Fruit fly (Drosophila melanogaster) whole organism, embryonic: ENCODE data around the gene in.

Experiments
- Atf-2 ChIP-seq: fragments of 200-800 bp; sonication (Bioruptor generic); optimal IDR thresholded peaks from 2 replicates; lab custom pipeline; 2016; ENCODE audit warnings: missing biosample characterization, missing genetic modification characterization
- C15 ChIP-seq: fragments of 200-800 bp; sonication (Bioruptor generic); IDR thresholded peaks from 3 replicates; pipeline ENCODE4 v1.3.6; 2022; ENCODE audit warnings: missing biosample characterization, missing genetic modification characterization
- CG10209 ChIP-seq: fragments of 200-800 bp; sonication (Bioruptor generic); optimal IDR thresholded peaks from 3 replicates; lab custom pipeline; 2017; ENCODE audit warnings: missing biosample characterization, mild to moderate bottlenecking, missing genetic modification characterization, missing genetic modification reagents
- CG10274 ChIP-seq: fragments of 200-800 bp; sonication (Bioruptor generic); optimal IDR thresholded peaks from 3 replicates; lab custom pipeline; 2017; ENCODE audit warnings: missing biosample characterization, mild to moderate bottlenecking, missing genetic modification characterization
- CG10565 ChIP-seq: fragments of 200-800 bp; sonication (Bioruptor generic); optimal IDR thresholded peaks from 3 replicates; lab custom pipeline; 2016; ENCODE audit warnings: missing biosample characterization, mild to moderate bottlenecking, missing genetic modification characterization
- CG10959 ChIP-seq: fragments of 200-800 bp; sonication (Bioruptor generic); IDR thresholded peaks from 2 replicates; pipeline ENCODE4 v1.3.6; 2022; ENCODE audit warnings: missing biosample characterization, missing genetic modification characterization
- CG15479 ChIP-seq: fragments of 200-800 bp; sonication (Bioruptor generic); optimal IDR thresholded peaks from 3 replicates; lab custom pipeline; 2019; ENCODE audit warnings: missing biosample characterization, mild to moderate bottlenecking, missing genetic modification characterization, moderate library complexity
- CG17361 ChIP-seq: fragments of 200-800 bp; sonication (Bioruptor generic); IDR thresholded peaks from 3 replicates; pipeline ENCODE4 v1.3.6; 2022; ENCODE audit warnings: missing biosample characterization, missing genetic modification characterization
- CG17612 ChIP-seq: fragments of 200-800 bp; sonication (Bioruptor generic); IDR thresholded peaks from 2 replicates; pipeline ENCODE4 v1.3.6; 2022; ENCODE audit warnings: missing biosample characterization, missing genetic modification characterization
- CG2889 ChIP-seq: fragments of 200-800 bp; sonication (Bioruptor generic); IDR thresholded peaks from 3 replicates; pipeline ENCODE4 v1.3.6; 2022; ENCODE audit warnings: missing biosample characterization, missing genetic modification characterization
- CG31388 ChIP-seq: fragments of 200-800 bp; sonication (Bioruptor generic); optimal IDR thresholded peaks from 2 replicates; lab custom pipeline; 2016; ENCODE audit warnings: missing biosample characterization, missing genetic modification characterization
- CG3407 ChIP-seq: fragments of 200-800 bp; sonication (Bioruptor generic); optimal IDR thresholded peaks from 2 replicates; lab custom pipeline; 2018; ENCODE audit warnings: missing biosample characterization, mild to moderate bottlenecking, missing genetic modification characterization
- CG3995 ChIP-seq: fragments of 200-800 bp; sonication (Bioruptor generic); optimal IDR thresholded peaks from 3 replicates; lab custom pipeline; 2016; ENCODE audit warnings: missing biosample characterization, missing genetic modification characterization
- CG4360 ChIP-seq: fragments of 200-800 bp; sonication (Bioruptor generic); IDR thresholded peaks from 2 replicates; pipeline ENCODE4 v1.3.6; 2022; ENCODE audit warnings: missing biosample characterization, missing genetic modification characterization
- CG6813 ChIP-seq: fragments of 200-800 bp; sonication (Bioruptor generic); optimal IDR thresholded peaks from 2 replicates; lab custom pipeline; 2017; ENCODE audit warnings: missing biosample characterization, missing genetic modification characterization, mild to moderate bottlenecking, moderate library complexity, missing genetic modification reagents
- CG7786 ChIP-seq: fragments of 200-800 bp; sonication (Bioruptor generic); optimal IDR thresholded peaks from 2 replicates; lab custom pipeline; 2016; ENCODE audit warnings: missing biosample characterization, missing genetic modification characterization
- CG8478 ChIP-seq: fragments of >200 bp; optimal IDR thresholded peaks from 2 replicates; lab custom pipeline; 2018
- CG9215 ChIP-seq: fragments of 200-800 bp; sonication (Bioruptor generic); IDR thresholded peaks from 2 replicates; pipeline ENCODE4 v1.3.6; 2022; ENCODE audit warnings: missing biosample characterization, missing genetic modification characterization
- CG9932 ChIP-seq: fragments of 200-800 bp; sonication (Bioruptor generic); IDR thresholded peaks from 2 replicates; pipeline ENCODE4 v1.3.6; 2022; ENCODE audit warnings: missing biosample characterization, missing genetic modification characterization
- CTCF ChIP-seq: fragments of 200-800 bp; sonication (Bioruptor generic); optimal IDR thresholded peaks from 2 replicates; lab custom pipeline; 2017; ENCODE audit warnings: missing biosample characterization, mild to moderate bottlenecking, missing genetic modification characterization, moderate library complexity
- CrebB ChIP-seq: fragments of 200-800 bp; sonication (Bioruptor generic); optimal IDR thresholded peaks from 3 replicates; lab custom pipeline; 2018; ENCODE audit warnings: missing biosample characterization, mild to moderate bottlenecking, missing genetic modification characterization
- Drgx ChIP-seq: fragments of 200-800 bp; sonication (Bioruptor generic); IDR thresholded peaks from 2 replicates; pipeline ENCODE4 v1.3.6; 2022; ENCODE audit warnings: missing biosample characterization, missing genetic modification characterization
- Gsc ChIP-seq: fragments of 200-800 bp; sonication (Bioruptor generic); IDR thresholded peaks from 2 replicates; pipeline ENCODE4 v1.3.6; 2022; ENCODE audit warnings: missing biosample characterization, missing genetic modification characterization
- HLH3B ChIP-seq: fragments of 200-800 bp; sonication (Bioruptor generic); IDR thresholded peaks from 2 replicates; pipeline ENCODE4 v1.3.6; 2022; ENCODE audit warnings: missing biosample characterization, missing genetic modification characterization
- Jarid2 ChIP-seq: fragments of 200-800 bp; sonication (Bioruptor generic); optimal IDR thresholded peaks from 3 replicates; lab custom pipeline; 2017; ENCODE audit warnings: mild to moderate bottlenecking, missing biosample characterization, missing genetic modification reagents, missing genetic modification characterization
- Mrtf ChIP-seq: fragments of 200-800 bp; sonication (Bioruptor generic); IDR thresholded peaks from 3 replicates; pipeline ENCODE4 v1.3.6; 2022; ENCODE audit warnings: missing biosample characterization, missing genetic modification characterization
- Neu2 ChIP-seq: fragments of 200-800 bp; sonication (Bioruptor generic); optimal IDR thresholded peaks from 3 replicates; lab custom pipeline; 2016; ENCODE audit warnings: missing biosample characterization, missing genetic modification characterization, borderline replicate concordance
- NfI ChIP-seq: fragments of 200-800 bp; sonication (Bioruptor generic); optimal IDR thresholded peaks from 3 replicates; lab custom pipeline; 2018; ENCODE audit warnings: missing biosample characterization, mild to moderate bottlenecking, missing genetic modification characterization, moderate library complexity
- Rfx ChIP-seq: fragments of 200-800 bp; sonication (Bioruptor generic); IDR thresholded peaks from 2 replicates; pipeline ENCODE4 v1.3.6; 2022; ENCODE audit warnings: missing biosample characterization, missing genetic modification characterization
- Scr ChIP-seq: fragments of 200-800 bp; sonication (Bioruptor generic); IDR thresholded peaks from 2 replicates; pipeline ENCODE4 v1.3.6; 2022; ENCODE audit warnings: missing biosample characterization, missing genetic modification characterization; ENCODE audit not compliant: partially characterized antibody
- ato ChIP-seq: fragments of 200-800 bp; sonication (Bioruptor generic); IDR thresholded peaks from 2 replicates; pipeline ENCODE4 v1.3.6; 2022; ENCODE audit warnings: missing biosample characterization, missing genetic modification characterization; ENCODE audit not compliant: partially characterized antibody
- chm ChIP-seq: fragments of 200-800 bp; sonication (Bioruptor generic); IDR thresholded peaks from 2 replicates; pipeline ENCODE4 v1.3.6; 2022; ENCODE audit warnings: missing biosample characterization, missing genetic modification characterization
- ci ChIP-seq: fragments of 200-800 bp; sonication (Bioruptor generic); IDR thresholded peaks from 3 replicates; pipeline ENCODE4 v1.3.6; 2022; ENCODE audit warnings: missing biosample characterization, missing genetic modification characterization
- exex ChIP-seq: fragments of 200-800 bp; sonication (Bioruptor generic); optimal IDR thresholded peaks from 4 replicates; lab custom pipeline; 2018; ENCODE audit warnings: missing biosample characterization, mild to moderate bottlenecking, missing genetic modification characterization, moderate library complexity
- kni ChIP-seq: fragments of 200-800 bp; sonication (Bioruptor generic); optimal IDR thresholded peaks from 3 replicates; lab custom pipeline; 2017; ENCODE audit warnings: mild to moderate bottlenecking, missing biosample characterization, missing genetic modification reagents, missing genetic modification characterization
- lilli ChIP-seq: fragments of 200-800 bp; sonication (Bioruptor generic); optimal IDR thresholded peaks from 3 replicates; lab custom pipeline; 2016; ENCODE audit warnings: missing biosample characterization, missing genetic modification characterization
- mirr ChIP-seq: fragments of 200-800 bp; sonication (Bioruptor generic); optimal IDR thresholded peaks from 3 replicates; lab custom pipeline; 2018; ENCODE audit warnings: missing biosample characterization, mild to moderate bottlenecking, missing genetic modification characterization
- oc ChIP-seq: fragments of 200-800 bp; sonication (Bioruptor generic); optimal IDR thresholded peaks from 2 replicates; lab custom pipeline; 2018; ENCODE audit warnings: missing biosample characterization, mild to moderate bottlenecking, missing genetic modification characterization, moderate library complexity
- pros ChIP-seq: fragments of 200-800 bp; sonication (Bioruptor generic); optimal IDR thresholded peaks from 3 replicates; lab custom pipeline; 2019; ENCODE audit warnings: missing biosample characterization, mild to moderate bottlenecking, missing genetic modification characterization, moderate library complexity
- psq ChIP-seq: fragments of 200-800 bp; sonication (Bioruptor generic); optimal IDR thresholded peaks from 2 replicates; lab custom pipeline; 2017; ENCODE audit warnings: missing biosample characterization, missing genetic modification characterization
- sc ChIP-seq, 3 experiments: fragments of >200 bp in 2 of 3; fragments of 200-800 bp in 1 of 3; sonication (Bioruptor generic) in 1 of 3; optimal IDR thresholded peaks; 2 replicates in 2 of 3; 3 replicates in 1 of 3; lab custom pipeline; 2017; ENCODE audit warnings: mild to moderate bottlenecking in 1 of 3, missing biosample characterization in 1 of 3, missing genetic modification characterization in 1 of 3, missing genetic modification reagents in 1 of 3
- sd ChIP-seq: fragments of 200-800 bp; sonication (Bioruptor generic); optimal IDR thresholded peaks from 3 replicates; lab custom pipeline; 2018; ENCODE audit warnings: missing biosample characterization, mild to moderate bottlenecking, missing genetic modification characterization, moderate library complexity
- sens ChIP-seq: fragments of 200-800 bp; sonication (Bioruptor generic); peaks from one replicate; lab custom pipeline; 2016; ENCODE audit warnings: missing biosample characterization, missing genetic modification characterization
- seq ChIP-seq: fragments of 200-800 bp; sonication (Bioruptor generic); IDR thresholded peaks from 2 replicates; pipeline ENCODE4 v1.3.6; 2022; ENCODE audit warnings: missing biosample characterization, missing genetic modification characterization
- sob ChIP-seq: fragments of 200-800 bp; sonication (Bioruptor generic); IDR thresholded peaks from 2 replicates; pipeline ENCODE4 v1.3.6; 2022; ENCODE audit warnings: missing biosample characterization, missing genetic modification characterization
- vnd ChIP-seq: fragments of 200-800 bp; sonication (Bioruptor generic); IDR thresholded peaks from 3 replicates; pipeline ENCODE4 v1.3.6; 2022; ENCODE audit warnings: missing biosample characterization, missing genetic modification characterization; ENCODE audit not compliant: partially characterized antibody
- z ChIP-seq: fragments of 200-800 bp; sonication (Bioruptor generic); IDR thresholded peaks from 3 replicates; pipeline ENCODE4 v1.3.6; 2022; ENCODE audit warnings: missing biosample characterization, missing genetic modification characterization

The in gene

DNA sequence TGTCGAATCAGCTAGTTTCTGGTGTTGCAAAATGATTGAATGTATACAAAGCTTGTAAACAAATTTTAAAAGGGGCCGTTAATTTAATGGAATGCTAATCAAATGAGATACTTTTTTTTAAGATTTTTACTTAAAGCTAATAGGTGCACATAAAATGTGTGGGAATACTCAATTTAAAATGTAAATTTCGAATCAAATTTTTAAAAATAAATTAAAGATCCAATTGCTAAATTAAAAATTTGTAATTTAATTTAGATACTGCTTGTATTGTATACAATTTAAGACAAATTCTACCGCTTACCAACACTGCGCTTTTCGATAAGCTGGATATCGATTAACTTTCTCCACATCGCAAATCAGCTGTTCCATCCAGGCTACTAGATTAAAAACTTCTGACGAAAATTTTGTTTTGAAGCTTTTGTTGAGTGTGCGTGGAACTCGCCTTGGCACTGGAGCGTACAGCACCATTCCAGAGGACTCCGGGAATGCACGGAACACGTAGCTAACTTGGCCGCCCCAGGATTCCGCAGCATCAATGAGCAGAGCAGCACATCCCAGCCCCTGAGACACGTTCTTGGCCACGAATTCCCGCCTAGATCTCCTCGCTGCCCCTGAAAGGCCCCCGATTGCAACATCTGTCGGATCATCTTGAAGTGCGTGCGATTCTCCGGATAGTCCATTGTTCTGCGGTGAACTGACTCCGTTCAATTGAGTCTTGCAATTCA is 17.2 kb downstream of the in start, which contains the start of the genes CG5498 and fbl (continued):
- TF ChIP-seq CG17612 (GFP tag; lab: Robert Waterston, UW) (no peak), oc (tag; lab: Kevin White, UChicago) (no peak), psq (no peak), C15 (GFP tag; lab: Robert Waterston, UW) (no peak)

DNA sequence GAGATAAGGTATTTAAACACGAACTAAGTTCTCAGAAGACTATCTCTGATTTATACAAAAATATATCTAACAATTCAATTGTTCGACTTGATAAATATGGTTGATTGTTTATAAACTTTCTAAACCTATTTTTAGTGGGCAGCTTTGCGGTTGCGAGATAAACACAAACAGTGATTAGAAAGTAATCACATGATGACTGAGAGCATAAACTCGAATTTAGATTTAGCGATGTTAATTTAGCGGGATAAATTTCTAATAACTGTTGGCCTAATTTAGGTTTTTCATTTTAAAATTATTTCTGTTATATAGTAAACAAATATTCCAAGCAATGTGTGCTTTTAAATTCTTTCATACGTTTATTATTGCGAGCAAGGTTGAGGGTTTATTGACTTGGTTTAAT is 18.0 kb downstream of the in start:
- peak; percentile 61 for TF ChIP-seq sens (GFP tag; lab: Kevin White, UChicago)
- TF ChIP-seq HLH3B (GFP tag; lab: Robert Waterston, UW), result no peak

dm6 chr3L:20385408-20385807 is 18.4 kb downstream of the in start:
- no peak for TF ChIP-seq pros
- TF ChIP-seq chm (GFP tag; lab: Robert Waterston, UW), result 0 out of 2 replicates have a peak, but pooled peaks have one; percentile 24
- TF ChIP-seq Drgx (GFP tag; lab: Robert Waterston, UW), result peak; percentile 23; the same call in 1 of the 2 replicates
- TF ChIP-seq CG17361 (GFP tag; lab: Robert Waterston, UW), result no peak
- no peak for TF ChIP-seq oc (tag; lab: Kevin White, UChicago)
- no peak for TF ChIP-seq sob
- TF ChIP-seq ato (GFP tag; lab: Robert Waterston, UW), result no peak
- no peak for TF ChIP-seq Gsc (GFP tag; lab: Robert Waterston, UW)
- no peak for TF ChIP-seq vnd (GFP tag; lab: Robert Waterston, UW)
- TF ChIP-seq kni, result no peak
- TF ChIP-seq CG7786 (GFP tag; lab: Kevin White, UChicago), result no peak
- TF ChIP-seq CG4360, result no peak
- no peak for TF ChIP-seq CG2889 (GFP tag; lab: Robert Waterston, UW)
- TF ChIP-seq CG31388, result no peak
- no peak for TF ChIP-seq CG9215 (GFP tag; lab: Robert Waterston, UW)
- no peak for TF ChIP-seq Jarid2 (GFP tag; lab: Kevin White, UChicago)
- no peak for TF ChIP-seq CG10209 (GFP tag; lab: Kevin White, UChicago)
- TF ChIP-seq CG10274, result peak; percentile 58
- no peak for TF ChIP-seq CG6813 (GFP tag; lab: Kevin White, UChicago)
- TF ChIP-seq sd (tag; lab: Kevin White, UChicago), result peak; percentile 83
- peak; percentile 17 for TF ChIP-seq CrebB (tag; lab: Kevin White, UChicago)
- TF ChIP-seq CG3995, result peak; percentile 8
- TF ChIP-seq Neu2 (GFP tag; lab: Kevin White, UChicago), result no peak
- no peak for TF ChIP-seq sc (optimal IDR thresholded peaks at IDR 0.05; lab: Kevin White, UChicago)
- no peak for TF ChIP-seq sc (GFP tag; optimal IDR thresholded peaks at IDR 0.05; lab: Kevin White, UChicago)
- no peak for TF ChIP-seq CG8478 (lab: Kevin White, UChicago)
- no peak for TF ChIP-seq CTCF (GFP tag; lab: Kevin White, UChicago)
- TF ChIP-seq CG10959, result no peak
- TF ChIP-seq CG15479 (GFP tag; lab: Kevin White, UChicago), result peak; percentile 81
- TF ChIP-seq Scr (GFP tag; lab: Robert Waterston, UW), result no peak
- no peak for TF ChIP-seq CG3407 (GFP tag; lab: Kevin White, UChicago)
- TF ChIP-seq lilli (GFP tag; lab: Kevin White, UChicago), result no peak
- TF ChIP-seq Atf-2 (GFP tag; lab: Kevin White, UChicago), result no peak
- no peak for TF ChIP-seq Mrtf (GFP tag; lab: Robert Waterston, UW)
- peak; percentile 83 for TF ChIP-seq exex (tag; lab: Kevin White, UChicago)
- peak; percentile 77 for TF ChIP-seq mirr (GFP tag; lab: Kevin White, UChicago)
- TF ChIP-seq z (GFP tag; lab: Robert Waterston, UW), result no peak
- no peak for TF ChIP-seq CG10565
- TF ChIP-seq NfI (GFP tag; lab: Kevin White, UChicago), result no peak
- TF ChIP-seq CG9932 (GFP tag; lab: Robert Waterston, UW), result no peak
- TF ChIP-seq ci (GFP tag; lab: Robert Waterston, UW), result peak; percentile 24; the same call in 1 of the 3 replicates
- no peak for TF ChIP-seq seq
- no peak for TF ChIP-seq Rfx
